Fruit fly (Drosophila melanogaster) whole organism, embryonic: ENCODE results near the gene dmGlut.

Experiments
- Antp ChIP-seq: fragments of 200-800 bp; sonication (Bioruptor generic); optimal IDR thresholded peaks from 3 replicates; lab custom pipeline; 2016; ENCODE audit warnings: missing biosample characterization, missing genetic modification characterization
- C15 ChIP-seq: fragments of 200-800 bp; sonication (Bioruptor generic); IDR thresholded peaks from 3 replicates; pipeline ENCODE4 v1.3.6; 2022; ENCODE audit warnings: missing biosample characterization, missing genetic modification characterization
- CG10147 ChIP-seq: fragments of 200-800 bp; sonication (Bioruptor generic); optimal IDR thresholded peaks from 2 replicates; lab custom pipeline; 2019; ENCODE audit warnings: missing biosample characterization, mild to moderate bottlenecking, missing genetic modification characterization, moderate library complexity
- CG10979 ChIP-seq: fragments of 200-800 bp; sonication (Bioruptor generic); optimal IDR thresholded peaks from 2 replicates; lab custom pipeline; 2018; ENCODE audit warnings: missing biosample characterization, mild to moderate bottlenecking, missing genetic modification characterization, moderate library complexity
- CG11723 ChIP-seq: fragments of 200-800 bp; sonication (Bioruptor generic); optimal IDR thresholded peaks from 2 replicates; lab custom pipeline; 2017; ENCODE audit warnings: missing biosample characterization, mild to moderate bottlenecking, missing genetic modification characterization
- CG12071 ChIP-seq: fragments of 200-800 bp; sonication (Bioruptor generic); optimal IDR thresholded peaks from 3 replicates; lab custom pipeline; 2018; ENCODE audit warnings: missing biosample characterization, mild to moderate bottlenecking, missing genetic modification characterization
- CG12299 ChIP-seq: fragments of 200-800 bp; sonication (Bioruptor generic); optimal IDR thresholded peaks from 2 replicates; lab custom pipeline; 2018; ENCODE audit warnings: missing biosample characterization, mild to moderate bottlenecking, missing genetic modification characterization
- CG12744 ChIP-seq: fragments of 200-800 bp; sonication (Bioruptor generic); optimal IDR thresholded peaks from 2 replicates; lab custom pipeline; 2016; ENCODE audit warnings: missing biosample characterization, missing genetic modification characterization
- CG13424 ChIP-seq: fragments of 200-800 bp; sonication (Bioruptor generic); optimal IDR thresholded peaks from 2 replicates; lab custom pipeline; 2019; ENCODE audit warnings: missing biosample characterization, mild to moderate bottlenecking, missing genetic modification characterization, moderate library complexity
- CG14050 ChIP-seq: fragments of 200-800 bp; sonication (Bioruptor generic); IDR thresholded peaks from 3 replicates; pipeline ENCODE4 v1.3.6; 2022; ENCODE audit warnings: missing biosample characterization, missing genetic modification characterization
- CG14710 ChIP-seq: fragments of 200-800 bp; sonication (Bioruptor generic); optimal IDR thresholded peaks from 3 replicates; lab custom pipeline; 2019; ENCODE audit warnings: missing biosample characterization, mild to moderate bottlenecking, missing genetic modification characterization, moderate library complexity
- CG15073 ChIP-seq: fragments of 200-800 bp; sonication (Bioruptor generic); optimal IDR thresholded peaks from 2 replicates; lab custom pipeline; 2016; ENCODE audit warnings: missing biosample characterization, missing genetic modification characterization
- CG15269 ChIP-seq: fragments of 200-800 bp; sonication (Bioruptor generic); optimal IDR thresholded peaks from 2 replicates; lab custom pipeline; 2018; ENCODE audit warnings: missing biosample characterization, mild to moderate bottlenecking, missing genetic modification characterization, moderate library complexity
- CG15601 ChIP-seq: fragments of 200-800 bp; sonication (Bioruptor generic); optimal IDR thresholded peaks from 3 replicates; lab custom pipeline; 2019; ENCODE audit warnings: missing biosample characterization, mild to moderate bottlenecking, missing genetic modification characterization, moderate library complexity
- CG15696 ChIP-seq: fragments of 200-800 bp; sonication (Bioruptor generic); optimal IDR thresholded peaks from 2 replicates; lab custom pipeline; 2019; ENCODE audit warnings: missing biosample characterization, mild to moderate bottlenecking, missing genetic modification characterization, moderate library complexity
- CG2712 ChIP-seq: fragments of 200-800 bp; optimal IDR thresholded peaks from 3 replicates; lab custom pipeline; 2019; ENCODE audit warnings: missing biosample characterization, mild to moderate bottlenecking, missing genetic modification characterization, moderate library complexity
- CG30020 ChIP-seq: fragments of 200-800 bp; optimal IDR thresholded peaks from 2 replicates; lab custom pipeline; 2019; ENCODE audit warnings: missing biosample characterization, mild to moderate bottlenecking, missing genetic modification characterization, moderate library complexity
- CG30403 ChIP-seq: fragments of 200-800 bp; sonication (Bioruptor generic); optimal IDR thresholded peaks from 3 replicates; lab custom pipeline; 2016; ENCODE audit warnings: missing biosample characterization, missing genetic modification characterization
- CG32772 ChIP-seq: fragments of 200-800 bp; sonication (Bioruptor generic); IDR thresholded peaks from 2 replicates; pipeline ENCODE4 v1.3.6; 2022; ENCODE audit warnings: missing biosample characterization, missing genetic modification characterization
- CG43689 ChIP-seq: fragments of 200-800 bp; sonication (Bioruptor generic); IDR thresholded peaks from 2 replicates; pipeline ENCODE4 v1.3.6; 2022; ENCODE audit warnings: missing biosample characterization, missing genetic modification characterization
- CG5180 ChIP-seq: fragments of 200-800 bp; sonication (Bioruptor generic); optimal IDR thresholded peaks from 3 replicates; lab custom pipeline; 2017; ENCODE audit warnings: missing biosample characterization, missing genetic modification characterization, mild to moderate bottlenecking, moderate library complexity, missing genetic modification reagents
- CG6813 ChIP-seq: fragments of 200-800 bp; sonication (Bioruptor generic); optimal IDR thresholded peaks from 2 replicates; lab custom pipeline; 2017; ENCODE audit warnings: missing biosample characterization, missing genetic modification characterization, mild to moderate bottlenecking, moderate library complexity, missing genetic modification reagents
- D ChIP-seq, 2 experiments: fragments of 200-800 bp in 1 of 2; fragments of >200 bp in 1 of 2; sonication (Bioruptor generic) in 1 of 2; optimal IDR thresholded peaks; 2 replicates in 1 of 2; 3 replicates in 1 of 2; lab custom pipeline; 2017; ENCODE audit warnings: mild to moderate bottlenecking in 1 of 2, missing biosample characterization in 1 of 2, missing genetic modification characterization in 1 of 2, missing genetic modification reagents in 1 of 2
- Dfd ChIP-seq, 2 experiments: fragments of >200 bp; optimal IDR thresholded peaks; 2 replicates each; lab custom pipeline; 2017; ENCODE audit warnings: missing biosample characterization in 2 of 2, missing genetic modification characterization in 2 of 2
- Dip3 ChIP-seq: fragments of 200-800 bp; sonication (Bioruptor generic); optimal IDR thresholded peaks from 3 replicates; lab custom pipeline; 2016; ENCODE audit warnings: missing biosample characterization, missing genetic modification characterization
- Gug ChIP-seq: fragments of 200-800 bp; sonication (Bioruptor generic); IDR thresholded peaks from 4 replicates; pipeline ENCODE4 v1.3.6; 2022; ENCODE audit warnings: missing biosample characterization, missing genetic modification characterization
- HmgZ ChIP-seq: fragments of 200-800 bp; sonication (Bioruptor generic); optimal IDR thresholded peaks from 2 replicates; lab custom pipeline; 2018; ENCODE audit warnings: missing biosample characterization, mild to moderate bottlenecking, missing genetic modification characterization
- MBD-R2 ChIP-seq: fragments of 200-800 bp; sonication (Bioruptor generic); IDR thresholded peaks from 2 replicates; pipeline ENCODE4 v1.3.6; 2022; ENCODE audit warnings: missing biosample characterization, missing genetic modification characterization
- MTF-1 ChIP-seq: fragments of 200-800 bp; sonication (Bioruptor generic); optimal IDR thresholded peaks from 2 replicates; lab custom pipeline; 2018; ENCODE audit warnings: missing biosample characterization, mild to moderate bottlenecking, missing genetic modification characterization, borderline replicate concordance
- NC2α ChIP-seq: fragments of 200-800 bp; sonication (Bioruptor generic); optimal IDR thresholded peaks from 2 replicates; lab custom pipeline; 2016; ENCODE audit warnings: missing biosample characterization, missing genetic modification characterization
- Optix ChIP-seq: fragments of 200-800 bp; sonication (Bioruptor generic); IDR thresholded peaks from 3 replicates; pipeline ENCODE4 v1.3.6; 2022; ENCODE audit warnings: missing biosample characterization, missing genetic modification characterization
- Six4 ChIP-seq: fragments of 200-800 bp; sonication (Bioruptor generic); optimal IDR thresholded peaks from 2 replicates; lab custom pipeline; 2016; ENCODE audit warnings: missing biosample characterization, missing genetic modification characterization
- amos ChIP-seq: fragments of 200-800 bp; sonication (Bioruptor generic); IDR thresholded peaks from 2 replicates; pipeline ENCODE4 v1.3.6; 2022; ENCODE audit warnings: missing biosample characterization, missing genetic modification characterization; ENCODE audit not compliant: partially characterized antibody
- bigmax ChIP-seq: fragments of 200-800 bp; sonication (Bioruptor generic); optimal IDR thresholded peaks from 2 replicates; lab custom pipeline; 2018; ENCODE audit warnings: missing biosample characterization, mild to moderate bottlenecking, missing genetic modification characterization
- btn ChIP-seq: fragments of 200-800 bp; sonication (Bioruptor generic); optimal IDR thresholded peaks from 2 replicates; lab custom pipeline; 2016; ENCODE audit warnings: missing biosample characterization, missing genetic modification characterization
- chif ChIP-seq, 2 experiments: fragments of 200-800 bp; sonication (Bioruptor generic); optimal IDR thresholded peaks; 3 replicates each; lab custom pipeline; 2016; ENCODE audit warnings: missing biosample characterization in 2 of 2, missing genetic modification characterization in 2 of 2
- crc ChIP-seq: fragments of 200-800 bp; sonication (Bioruptor generic); optimal IDR thresholded peaks from 2 replicates; lab custom pipeline; 2016; ENCODE audit warnings: missing biosample characterization, missing genetic modification characterization
- dm ChIP-seq: fragments of 200-800 bp; sonication (Bioruptor generic); optimal IDR thresholded peaks from 3 replicates; lab custom pipeline; 2016; ENCODE audit warnings: missing biosample characterization, missing genetic modification characterization
- emc ChIP-seq: fragments of 200-800 bp; sonication (Bioruptor generic); optimal IDR thresholded peaks from 2 replicates; lab custom pipeline; 2016; ENCODE audit warnings: missing biosample characterization, missing genetic modification characterization
- eve ChIP-seq, 2 experiments: fragments of >200 bp; optimal IDR thresholded peaks; 2 replicates each; lab custom pipeline; 2017; ENCODE audit warnings: missing biosample characterization in 2 of 2, missing genetic modification characterization in 2 of 2
- ftz-f1 ChIP-seq: fragments of 200-800 bp; sonication (Bioruptor generic); optimal IDR thresholded peaks from 2 replicates; lab custom pipeline; 2016; ENCODE audit warnings: missing biosample characterization, missing genetic modification characterization
- grn ChIP-seq: fragments of 200-800 bp; sonication (Bioruptor generic); optimal IDR thresholded peaks from 3 replicates; lab custom pipeline; 2017; ENCODE audit warnings: missing biosample characterization, missing genetic modification characterization
- hth ChIP-seq: fragments of >200 bp; optimal IDR thresholded peaks from 2 replicates; lab custom pipeline; 2017; ENCODE audit warnings: inconsistent platforms
- oc ChIP-seq: fragments of 200-800 bp; sonication (Bioruptor generic); optimal IDR thresholded peaks from 2 replicates; lab custom pipeline; 2018; ENCODE audit warnings: missing biosample characterization, mild to moderate bottlenecking, missing genetic modification characterization, moderate library complexity
- peb ChIP-seq: fragments of 200-800 bp; sonication (Bioruptor generic); IDR thresholded peaks from 2 replicates; pipeline ENCODE4 v1.3.6; 2022; ENCODE audit warnings: missing biosample characterization, missing genetic modification characterization
- repo ChIP-seq: fragments of 200-800 bp; sonication (Bioruptor generic); optimal IDR thresholded peaks from 2 replicates; lab custom pipeline; 2016; ENCODE audit warnings: missing biosample characterization, missing genetic modification characterization
- salm ChIP-seq: fragments of 200-800 bp; sonication (Bioruptor generic); optimal IDR thresholded peaks from 2 replicates; lab custom pipeline; 2018; ENCODE audit warnings: missing biosample characterization, mild to moderate bottlenecking, missing genetic modification characterization
- shn ChIP-seq: fragments of 200-800 bp; sonication (Bioruptor generic); optimal IDR thresholded peaks from 3 replicates; lab custom pipeline; 2016; ENCODE audit warnings: missing biosample characterization, missing genetic modification characterization
- ssp ChIP-seq: fragments of 200-800 bp; sonication (Bioruptor generic); IDR thresholded peaks from 2 replicates; pipeline ENCODE4 v1.3.6; 2022; ENCODE audit warnings: missing biosample characterization, missing genetic modification characterization
- sug ChIP-seq: fragments of 200-800 bp; optimal IDR thresholded peaks from 2 replicates; lab custom pipeline; 2019; ENCODE audit warnings: missing biosample characterization, mild to moderate bottlenecking, missing genetic modification characterization, moderate library complexity
- vfl ChIP-seq: fragments of 200-800 bp; sonication (Bioruptor generic); optimal IDR thresholded peaks from 2 replicates; lab custom pipeline; 2016; ENCODE audit warnings: missing biosample characterization, missing genetic modification characterization

The dmGlut gene

dm6 chr2L:12007331-12007791 is 19.9 kb upstream of the dmGlut start (continued):
- peak; percentile 94 for TF ChIP-seq CG5180 (GFP tag; lab: Kevin White, UChicago)
- TF ChIP-seq btn (GFP tag; lab: Kevin White, UChicago), result peak; percentile 62
- no peak for TF ChIP-seq CG10147 (GFP tag; lab: Kevin White, UChicago)
- peak; percentile 93 for TF ChIP-seq CG15601 (tag; lab: Kevin White, UChicago)
- TF ChIP-seq repo (GFP tag; lab: Kevin White, UChicago), result peak; percentile 50
- TF ChIP-seq CG15073 (GFP tag; lab: Kevin White, UChicago), result no peak
- no peak for TF ChIP-seq CG30020 (tag; lab: Kevin White, UChicago)
- TF ChIP-seq ssp, result no peak
- no peak for TF ChIP-seq C15 (GFP tag; lab: Robert Waterston, UW)
- peak; percentile 84 for TF ChIP-seq CG15269 (tag; lab: Kevin White, UChicago)
- TF ChIP-seq grn, result peak; percentile 5
- TF ChIP-seq CG2712 (tag; lab: Kevin White, UChicago), result peak; percentile 66
- peak; percentile 80 for TF ChIP-seq CG12071
- peak; percentile 93 for TF ChIP-seq sug (tag; lab: Kevin White, UChicago)
- TF ChIP-seq CG15696 (tag; lab: Kevin White, UChicago), result peak; percentile 11
- TF ChIP-seq Dfd (GFP tag; optimal IDR thresholded peaks at IDR 0.05; lab: Kevin White, UChicago), result no peak
- TF ChIP-seq bigmax (GFP tag; lab: Kevin White, UChicago), result no peak
- TF ChIP-seq CG14710 (tag; lab: Kevin White, UChicago), result peak; percentile 46
- TF ChIP-seq MBD-R2 (GFP tag; lab: Robert Waterston, UW), result no peak
- TF ChIP-seq emc, result no peak
- TF ChIP-seq CG30403 (GFP tag; lab: Kevin White, UChicago), result no peak
- no peak for TF ChIP-seq CG14050 (GFP tag; lab: Robert Waterston, UW)
- no peak for TF ChIP-seq Dip3 (GFP tag; lab: Kevin White, UChicago)
- TF ChIP-seq salm (tag; lab: Kevin White, UChicago), result peak; percentile 43
- peak; percentile 50 for TF ChIP-seq CG10979 (tag; lab: Kevin White, UChicago)
- TF ChIP-seq MTF-1, result peak; percentile 53
- no peak for TF ChIP-seq eve (GFP tag; optimal IDR thresholded peaks at IDR 0.05; lab: Kevin White, UChicago)
- no peak for TF ChIP-seq crc
- TF ChIP-seq Antp (GFP tag; lab: Kevin White, UChicago), result peak; percentile 5
- TF ChIP-seq CG6813 (GFP tag; lab: Kevin White, UChicago), result peak; percentile 50
- TF ChIP-seq amos, result no peak
- no peak for TF ChIP-seq Optix (GFP tag; lab: Robert Waterston, UW)
- peak; percentile 71 for TF ChIP-seq shn (GFP tag; lab: Kevin White, UChicago)
- TF ChIP-seq peb (GFP tag; lab: Robert Waterston, UW), result no peak
- TF ChIP-seq CG12744 (GFP tag; lab: Kevin White, UChicago), result peak; percentile 34
- no peak for TF ChIP-seq CG12299 (tag; lab: Kevin White, UChicago)
- peak; percentile 93 for TF ChIP-seq HmgZ (tag; lab: Kevin White, UChicago)
- 0 out of 4 replicates have a peak, but pooled peaks have one; percentile 15 for TF ChIP-seq Gug (GFP tag; lab: Robert Waterston, UW)
- TF ChIP-seq CG13424 (tag; lab: Kevin White, UChicago), result peak; percentile 19
- peak; percentile 90 for TF ChIP-seq oc (tag; lab: Kevin White, UChicago)
- no peak for TF ChIP-seq CG32772 (GFP tag; lab: Robert Waterston, UW)
- TF ChIP-seq hth (lab: Kevin White, UChicago), result no peak
- TF ChIP-seq D (optimal IDR thresholded peaks at IDR 0.05; lab: Kevin White, UChicago), result peak; percentile 97
- TF ChIP-seq D (GFP tag; optimal IDR thresholded peaks at IDR 0.05; lab: Kevin White, UChicago), result peak; percentile 5
- peak; percentile 23 for TF ChIP-seq vfl (GFP tag; lab: Kevin White, UChicago)
- no peak for TF ChIP-seq CG43689
- TF ChIP-seq NC2α, result peak; percentile 33
- TF ChIP-seq dm (GFP tag; lab: Kevin White, UChicago), result peak; percentile 46
- TF ChIP-seq chif (GFP tag; optimal IDR thresholded peaks at IDR 0.05; lab: Kevin White, UChicago), result no peak
- TF ChIP-seq ftz-f1, result peak; percentile 98
- peak; percentile 8 for TF ChIP-seq CG11723
- TF ChIP-seq Six4 (GFP tag; lab: Kevin White, UChicago), result no peak
